Fruit fly (Drosophila melanogaster) whole organism, embryonic: ENCODE measurements around the gene CG15152.

ENCODE experiments used
- Abd-B ChIP-seq: fragments of 200-800 bp; sonication (Bioruptor generic); optimal IDR thresholded peaks from 2 replicates; lab custom pipeline; 2018; ENCODE audit warnings: missing biosample characterization, mild to moderate bottlenecking, missing genetic modification characterization, moderate library complexity
- Aef1 ChIP-seq: fragments of 200-800 bp; sonication (Bioruptor generic); IDR thresholded peaks from 3 replicates; pipeline ENCODE4 v1.3.6; 2022; ENCODE audit warnings: missing biosample characterization, missing genetic modification characterization
- CG10274 ChIP-seq: fragments of 200-800 bp; sonication (Bioruptor generic); optimal IDR thresholded peaks from 3 replicates; lab custom pipeline; 2017; ENCODE audit warnings: missing biosample characterization, mild to moderate bottlenecking, missing genetic modification characterization
- CG10321 ChIP-seq: fragments of 200-800 bp; sonication (Bioruptor generic); IDR thresholded peaks from 2 replicates; pipeline ENCODE4 v1.3.6; 2022; ENCODE audit warnings: missing biosample characterization, missing genetic modification characterization
- CG10543 ChIP-seq: fragments of 200-800 bp; sonication (Bioruptor generic); optimal IDR thresholded peaks from 3 replicates; lab custom pipeline; 2017; ENCODE audit warnings: missing biosample characterization, mild to moderate bottlenecking, missing genetic modification characterization, moderate library complexity
- CG10979 ChIP-seq: fragments of 200-800 bp; sonication (Bioruptor generic); optimal IDR thresholded peaks from 2 replicates; lab custom pipeline; 2018; ENCODE audit warnings: missing biosample characterization, mild to moderate bottlenecking, missing genetic modification characterization, moderate library complexity
- CG12219 ChIP-seq: fragments of 200-800 bp; sonication (Bioruptor generic); optimal IDR thresholded peaks from 3 replicates; lab custom pipeline; 2018; ENCODE audit warnings: missing biosample characterization, mild to moderate bottlenecking, missing genetic modification characterization
- CG12299 ChIP-seq: fragments of 200-800 bp; sonication (Bioruptor generic); optimal IDR thresholded peaks from 2 replicates; lab custom pipeline; 2018; ENCODE audit warnings: missing biosample characterization, mild to moderate bottlenecking, missing genetic modification characterization
- CG15601 ChIP-seq: fragments of 200-800 bp; sonication (Bioruptor generic); optimal IDR thresholded peaks from 3 replicates; lab custom pipeline; 2019; ENCODE audit warnings: missing biosample characterization, mild to moderate bottlenecking, missing genetic modification characterization, moderate library complexity
- CG1647 ChIP-seq: fragments of 200-800 bp; sonication (Bioruptor generic); optimal IDR thresholded peaks from 3 replicates; lab custom pipeline; 2016; ENCODE audit warnings: missing biosample characterization, missing genetic modification characterization
- CG17359 ChIP-seq: fragments of 200-800 bp; sonication (Bioruptor generic); optimal IDR thresholded peaks from 3 replicates; lab custom pipeline; 2018; ENCODE audit warnings: missing biosample characterization, mild to moderate bottlenecking, missing genetic modification characterization, moderate library complexity
- CG17912 ChIP-seq: fragments of 200-800 bp; sonication (Bioruptor generic); optimal IDR thresholded peaks from 2 replicates; lab custom pipeline; 2018; ENCODE audit warnings: missing biosample characterization, mild to moderate bottlenecking, missing genetic modification characterization
- CG18011 ChIP-seq: fragments of 200-800 bp; sonication (Bioruptor generic); optimal IDR thresholded peaks from 2 replicates; lab custom pipeline; 2017; ENCODE audit warnings: missing biosample characterization, missing genetic modification characterization, mild to moderate bottlenecking, moderate library complexity, missing genotype
- CG18262 ChIP-seq: fragments of 200-800 bp; optimal IDR thresholded peaks from 3 replicates; lab custom pipeline; 2019; ENCODE audit warnings: missing biosample characterization, mild to moderate bottlenecking, missing genetic modification characterization, moderate library complexity
- CG30403 ChIP-seq: fragments of 200-800 bp; sonication (Bioruptor generic); optimal IDR thresholded peaks from 3 replicates; lab custom pipeline; 2016; ENCODE audit warnings: missing biosample characterization, missing genetic modification characterization
- CG30431 ChIP-seq: fragments of 200-800 bp; sonication (Bioruptor generic); optimal IDR thresholded peaks from 2 replicates; lab custom pipeline; 2017; ENCODE audit warnings: missing biosample characterization, missing genetic modification characterization
- CG32767 ChIP-seq: fragments of 200-800 bp; sonication (Bioruptor generic); IDR thresholded peaks from 2 replicates; pipeline ENCODE4 v1.3.6; 2022; ENCODE audit warnings: missing biosample characterization, missing genetic modification characterization
- CG3838 ChIP-seq: fragments of 200-800 bp; sonication (Bioruptor generic); optimal IDR thresholded peaks from 3 replicates; lab custom pipeline; 2016; ENCODE audit warnings: missing biosample characterization, missing genetic modification characterization
- CG5953 ChIP-seq: fragments of 200-800 bp; sonication (Bioruptor generic); IDR thresholded peaks from 2 replicates; pipeline ENCODE4 v1.3.6; 2022; ENCODE audit warnings: missing biosample characterization, missing genetic modification characterization
- CG7928 ChIP-seq: fragments of 200-800 bp; sonication (Bioruptor generic); optimal IDR thresholded peaks from 2 replicates; lab custom pipeline; 2017; ENCODE audit warnings: missing biosample characterization, mild to moderate bottlenecking, missing genetic modification characterization
- CG8281 ChIP-seq: fragments of 200-800 bp; sonication (Bioruptor generic); optimal IDR thresholded peaks from 2 replicates; lab custom pipeline; 2018; ENCODE audit warnings: missing biosample characterization, mild to moderate bottlenecking, missing genetic modification characterization, moderate library complexity
- Camta ChIP-seq: fragments of 200-800 bp; sonication (Bioruptor generic); optimal IDR thresholded peaks from 2 replicates; lab custom pipeline; 2016; ENCODE audit warnings: missing biosample characterization, missing genetic modification characterization
- Dip3 ChIP-seq: fragments of 200-800 bp; sonication (Bioruptor generic); optimal IDR thresholded peaks from 3 replicates; lab custom pipeline; 2016; ENCODE audit warnings: missing biosample characterization, missing genetic modification characterization
- Doc3 ChIP-seq: fragments of 200-800 bp; sonication (Bioruptor generic); IDR thresholded peaks from 3 replicates; pipeline ENCODE4 v1.3.6; 2022; ENCODE audit warnings: missing biosample characterization, missing genetic modification characterization; ENCODE audit not compliant: partially characterized antibody
- Elba2 ChIP-seq: fragments of 200-800 bp; sonication (Bioruptor generic); optimal IDR thresholded peaks from 3 replicates; lab custom pipeline; 2016; ENCODE audit warnings: missing biosample characterization, missing genetic modification characterization
- Ets97D ChIP-seq: fragments of 200-800 bp; sonication (Bioruptor generic); optimal IDR thresholded peaks from 3 replicates; lab custom pipeline; 2016; ENCODE audit warnings: missing biosample characterization, missing genetic modification characterization
- Fer3 ChIP-seq: fragments of 200-800 bp; sonication (Bioruptor generic); optimal IDR thresholded peaks from 2 replicates; lab custom pipeline; 2018; ENCODE audit warnings: missing biosample characterization, mild to moderate bottlenecking, missing genetic modification characterization, moderate library complexity
- GATAe ChIP-seq: fragments of 200-800 bp; sonication (Bioruptor generic); conservative IDR thresholded peaks from 2 replicates; pipeline ENCODE4 v1.3.6; 2022; ENCODE audit warnings: missing biosample characterization, missing genetic modification characterization
- Gsc ChIP-seq: fragments of 200-800 bp; sonication (Bioruptor generic); IDR thresholded peaks from 2 replicates; pipeline ENCODE4 v1.3.6; 2022; ENCODE audit warnings: missing biosample characterization, missing genetic modification characterization
- HmgZ ChIP-seq: fragments of 200-800 bp; sonication (Bioruptor generic); optimal IDR thresholded peaks from 2 replicates; lab custom pipeline; 2018; ENCODE audit warnings: missing biosample characterization, mild to moderate bottlenecking, missing genetic modification characterization
- Hr39 ChIP-seq: fragments of >200 bp; optimal IDR thresholded peaks from 2 replicates; lab custom pipeline; 2017
- Hr51 ChIP-seq, 2 experiments: fragments of 200-800 bp; sonication (Bioruptor generic); optimal IDR thresholded peaks; 2 replicates in 1 of 2; 3 replicates in 1 of 2; lab custom pipeline; 2016 to 2018; ENCODE audit warnings: missing biosample characterization in 2 of 2, missing genetic modification characterization in 2 of 2, mild to moderate bottlenecking in 1 of 2, moderate library complexity in 1 of 2
- Hr78 ChIP-seq, 2 experiments: fragments of 200-800 bp in 1 of 2; fragments of >200 bp in 1 of 2; sonication (Bioruptor generic) in 1 of 2; optimal IDR thresholded peaks; 2 replicates each; lab custom pipeline; 2017 to 2019; ENCODE audit warnings: missing biosample characterization in 2 of 2, missing genetic modification characterization in 2 of 2, mild to moderate bottlenecking in 1 of 2, moderate library complexity in 1 of 2
- Side ChIP-seq: fragments of 200-800 bp; sonication (Bioruptor generic); optimal IDR thresholded peaks from 2 replicates; lab custom pipeline; 2016; ENCODE audit warnings: missing biosample characterization, missing genetic modification characterization
- Sox102F ChIP-seq: fragments of 200-800 bp; sonication (Bioruptor generic); optimal IDR thresholded peaks from 2 replicates; lab custom pipeline; 2018; ENCODE audit warnings: missing biosample characterization, mild to moderate bottlenecking, missing genetic modification characterization, moderate library complexity
- Sry-δ ChIP-seq: fragments of 200-800 bp; sonication (Bioruptor generic); optimal IDR thresholded peaks from 2 replicates; lab custom pipeline; 2016; ENCODE audit warnings: missing biosample characterization, missing genetic modification characterization
- dmrt11E ChIP-seq: fragments of 200-800 bp; sonication (Bioruptor generic); optimal IDR thresholded peaks from 3 replicates; lab custom pipeline; 2018; ENCODE audit warnings: missing biosample characterization, mild to moderate bottlenecking, missing genetic modification characterization, moderate library complexity
- esg ChIP-seq: fragments of 200-800 bp; sonication (Bioruptor generic); conservative IDR thresholded peaks from 2 replicates; pipeline ENCODE4 v1.3.6; 2022; ENCODE audit warnings: missing biosample characterization, missing genetic modification characterization
- fd102C ChIP-seq: fragments of 200-800 bp; sonication (Bioruptor generic); optimal IDR thresholded peaks from 2 replicates; lab custom pipeline; 2018; ENCODE audit warnings: missing biosample characterization, mild to moderate bottlenecking, missing genetic modification characterization, moderate library complexity
- fd64A ChIP-seq: fragments of 200-800 bp; sonication (Bioruptor generic); optimal IDR thresholded peaks from 3 replicates; lab custom pipeline; 2018; ENCODE audit warnings: missing biosample characterization, mild to moderate bottlenecking, missing genetic modification characterization
- gro ChIP-seq: fragments of 200-800 bp; sonication (Bioruptor generic); optimal IDR thresholded peaks from 2 replicates; lab custom pipeline; 2016; ENCODE audit warnings: missing biosample characterization, missing genetic modification characterization
- lov ChIP-seq, 2 experiments: fragments of 200-800 bp in 1 of 2; fragments of >200 bp in 1 of 2; sonication (Bioruptor generic) in 1 of 2; IDR thresholded peaks in 1 of 2; optimal IDR thresholded peaks in 1 of 2; 2 replicates in 1 of 2; 3 replicates in 1 of 2; pipeline versions ENCODE4 v1.3.6 to Lab custom; 2017 to 2022; ENCODE audit warnings: missing biosample characterization in 1 of 2, missing genetic modification characterization in 1 of 2
- pan ChIP-seq, 4 experiments: fragments of >200 bp in 3 of 4; fragments of 200-800 bp in 1 of 4; sonication (Bioruptor generic) in 1 of 4; optimal IDR thresholded peaks in 3 of 4; IDR thresholded peaks in 1 of 4; 2 replicates each; pipeline versions ENCODE4 v1.3.6 to Lab custom; 2017 to 2022; ENCODE audit warnings: missing biosample characterization in 2 of 4, missing genetic modification characterization in 2 of 4, mixed read lengths in 1 of 4
- pho ChIP-seq: fragments of 200-800 bp; sonication (Bioruptor generic); optimal IDR thresholded peaks from 2 replicates; lab custom pipeline; 2016; ENCODE audit warnings: missing biosample characterization, missing genetic modification characterization
- pzg ChIP-seq: fragments of 200-800 bp; sonication (Bioruptor generic); optimal IDR thresholded peaks from 3 replicates; lab custom pipeline; 2018; ENCODE audit warnings: missing biosample characterization, mild to moderate bottlenecking, missing genetic modification characterization, moderate library complexity
- ranshi ChIP-seq: fragments of 200-800 bp; sonication (Bioruptor generic); IDR thresholded peaks from 2 replicates; pipeline ENCODE4 v1.3.6; 2022; ENCODE audit warnings: missing biosample characterization, missing genetic modification characterization
- sqz ChIP-seq: fragments of 200-800 bp; sonication (Bioruptor generic); optimal IDR thresholded peaks from 3 replicates; lab custom pipeline; 2018; ENCODE audit warnings: missing biosample characterization, mild to moderate bottlenecking, missing genetic modification characterization
- yki ChIP-seq: fragments of >200 bp; optimal IDR thresholded peaks from 3 replicates; lab custom pipeline; 2018

The CG15152 gene

dm6 chr2L:18137591-18138247, 23.4 kb downstream of the CG15152 start, which contains the start of gene kel (continued):
- TF ChIP-seq CG12299 (tag; lab: Kevin White, UChicago) (peak; percentile 57), Hr39 (no peak), CG12219 (GFP tag; lab: Kevin White, UChicago) (peak; percentile 44), yki (no peak), Camta (peak; percentile 39), esg (GFP tag; lab: Robert Waterston, UW) (no peak), pan (optimal IDR thresholded peaks at IDR 0.05; lab: Kevin White, UChicago) (no peak), pan (GFP tag; optimal IDR thresholded peaks at IDR 0.05 in 1 of 2, IDR thresholded peaks at IDR 0.05 in 1 of 2) (peak in 1 of 2 experiments; percentile 29), Dip3 (GFP tag; lab: Kevin White, UChicago) (no peak), Gsc (GFP tag; lab: Robert Waterston, UW) (no peak), Side (GFP tag; lab: Kevin White, UChicago) (peak; percentile 19), CG10979 (peak; percentile 50), CG30403 (peak; percentile 49), CG15601 (tag; lab: Kevin White, UChicago) (peak; percentile 22), CG32767 (GFP tag; lab: Robert Waterston, UW) (0 out of 2 replicates have a peak, but pooled peaks have one; percentile 30), lov (optimal IDR thresholded peaks at IDR 0.05; lab: Kevin White, UChicago) (no peak), lov (GFP tag; IDR thresholded peaks at IDR 0.05; lab: Robert Waterston, UW) (peak; percentile 50; the same call in 1 of the 3 replicates), CG10274 (GFP tag; lab: Kevin White, UChicago) (no peak), CG3838 (GFP tag; lab: Kevin White, UChicago) (no peak), pzg (GFP tag; lab: Kevin White, UChicago) (peak; percentile 86), Fer3 (tag; lab: Kevin White, UChicago) (peak; percentile 49), CG1647 (GFP tag; lab: Kevin White, UChicago) (no peak), CG18011 (GFP tag; lab: Kevin White, UChicago) (no peak), Sry-δ (GFP tag; lab: Kevin White, UChicago) (peak; percentile 90), Hr78 (GFP tag; optimal IDR thresholded peaks at IDR 0.05; lab: Kevin White, UChicago) (no peak), fd102C (GFP tag; lab: Kevin White, UChicago) (no peak), CG30431 (GFP tag; lab: Kevin White, UChicago) (no peak), CG10543 (GFP tag; lab: Kevin White, UChicago) (peak; percentile 47), dmrt11E (peak; percentile 26), CG7928 (GFP tag; lab: Kevin White, UChicago) (no peak), CG5953 (GFP tag; lab: Robert Waterston, UW) (no peak), GATAe (GFP tag; lab: Robert Waterston, UW) (no peak), Abd-B (GFP tag; lab: Kevin White, UChicago) (no peak), Hr51 (GFP tag; optimal IDR thresholded peaks at IDR 0.05; lab: Kevin White, UChicago) (no peak), CG17912 (GFP tag; lab: Kevin White, UChicago) (peak; percentile 56), sqz (GFP tag; lab: Kevin White, UChicago) (no peak), gro (peak; percentile 81), pho (GFP tag; lab: Kevin White, UChicago) (peak; percentile 39), CG10321 (GFP tag; lab: Robert Waterston, UW) (no peak), Doc3 (peak; percentile 53; the same call in 2 of the 3 replicates), Sox102F (GFP tag; lab: Kevin White, UChicago) (peak; percentile 27), HmgZ (peak; percentile 77), Aef1 (GFP tag; lab: Robert Waterston, UW) (no peak), CG18262 (tag; lab: Kevin White, UChicago) (peak; percentile 34), CG8281 (tag; lab: Kevin White, UChicago) (no peak), fd64A (GFP tag; lab: Kevin White, UChicago) (peak; percentile 62), ranshi (GFP tag; lab: Robert Waterston, UW) (peak; percentile 17; the same call in 1 of the 2 replicates), Elba2 (no peak), Ets97D (peak; percentile 93), CG17359 (tag; lab: Kevin White, UChicago) (peak; percentile 34)
